Fruit fly (Drosophila melanogaster) whole organism, embryonic: ENCODE data around the gene abo.

Source experiments
- CG1792 ChIP-seq: fragments of 200-800 bp; sonication (Bioruptor generic); optimal IDR thresholded peaks from 2 replicates; lab custom pipeline; 2016; ENCODE audit warnings: missing biosample characterization, missing genetic modification characterization
- CG2202 ChIP-seq: fragments of 200-800 bp; sonication (Bioruptor generic); optimal IDR thresholded peaks from 2 replicates; lab custom pipeline; 2018; ENCODE audit warnings: missing biosample characterization, mild to moderate bottlenecking, missing genetic modification characterization
- CG7928 ChIP-seq: fragments of 200-800 bp; sonication (Bioruptor generic); optimal IDR thresholded peaks from 2 replicates; lab custom pipeline; 2017; ENCODE audit warnings: missing biosample characterization, mild to moderate bottlenecking, missing genetic modification characterization
- CG8359 ChIP-seq: fragments of 200-800 bp; sonication (Bioruptor generic); optimal IDR thresholded peaks from 2 replicates; lab custom pipeline; 2017; ENCODE audit warnings: missing biosample characterization, mild to moderate bottlenecking, missing genetic modification characterization, borderline replicate concordance
- Taf1 ChIP-seq: fragments of 200-800 bp; sonication (Bioruptor generic); IDR thresholded peaks from 2 replicates; pipeline ENCODE4 v1.3.6; 2022; ENCODE audit warnings: missing biosample characterization, missing genetic modification characterization
- bab2 ChIP-seq: fragments of 200-800 bp; sonication (Bioruptor generic); optimal IDR thresholded peaks from 2 replicates; lab custom pipeline; 2016; ENCODE audit warnings: missing biosample characterization, missing genetic modification characterization
- jing ChIP-seq: fragments of 200-800 bp; sonication (Bioruptor generic); optimal IDR thresholded peaks from 2 replicates; lab custom pipeline; 2018; ENCODE audit warnings: missing biosample characterization, mild to moderate bottlenecking, missing genetic modification characterization
- p53 ChIP-seq: fragments of 200-800 bp; sonication (Bioruptor generic); optimal IDR thresholded peaks from 2 replicates; lab custom pipeline; 2016; ENCODE audit warnings: missing biosample characterization, missing genetic modification characterization
- pb ChIP-seq: fragments of 200-800 bp; sonication (Bioruptor generic); optimal IDR thresholded peaks from 3 replicates; lab custom pipeline; 2016; ENCODE audit warnings: missing biosample characterization, missing genetic modification characterization
- unc-4 ChIP-seq: fragments of 200-800 bp; sonication (Bioruptor generic); IDR thresholded peaks from 2 replicates; pipeline ENCODE4 v1.3.6; 2022; ENCODE audit warnings: missing biosample characterization, missing genetic modification characterization; ENCODE audit not compliant: partially characterized antibody
- unpg ChIP-seq: fragments of 200-800 bp; sonication (Bioruptor generic); optimal IDR thresholded peaks from 3 replicates; lab custom pipeline; 2018; ENCODE audit warnings: missing biosample characterization, mild to moderate bottlenecking, missing genetic modification characterization, moderate library complexity
- usp ChIP-seq: fragments of >200 bp; optimal IDR thresholded peaks from 2 replicates; lab custom pipeline; 2017; ENCODE audit warnings: missing biosample characterization, missing genetic modification characterization
- zfh1 ChIP-seq: fragments of 200-800 bp; sonication (Bioruptor generic); IDR thresholded peaks from 3 replicates; pipeline ENCODE4 v1.3.6; 2022; ENCODE audit warnings: missing biosample characterization, missing genetic modification characterization

- no peak; the same call in 2 of the 3 replicates for TF ChIP-seq zfh1 (GFP tag; lab: Robert Waterston, UW)
- no peak for TF ChIP-seq unc-4
- peak; percentile 80 for TF ChIP-seq p53
- TF ChIP-seq CG8359 (GFP tag; lab: Kevin White, UChicago), result peak; percentile 63
- peak; percentile 16 for TF ChIP-seq bab2 (GFP tag; lab: Kevin White, UChicago)
- TF ChIP-seq usp (GFP tag; lab: Kevin White, UChicago), result no peak
- peak; percentile 79 for TF ChIP-seq unpg (GFP tag; lab: Kevin White, UChicago)
- TF ChIP-seq CG7928 (GFP tag; lab: Kevin White, UChicago), result peak; percentile 15
- TF ChIP-seq Taf1, result 0 out of 2 replicates have a peak, but pooled peaks have one; percentile 10
- TF ChIP-seq pb (GFP tag; lab: Kevin White, UChicago), result peak; percentile 48
- no peak for TF ChIP-seq jing (GFP tag; lab: Kevin White, UChicago)
- TF ChIP-seq CG2202 (tag; lab: Kevin White, UChicago), result peak; percentile 67
- TF ChIP-seq CG1792 (GFP tag; lab: Kevin White, UChicago), result peak; percentile 45
Measured at dm6 chr2L:11003925-11004673, 29.0 kb upstream of the abo start, which contains the start of gene RpL9.
